Worm (Caenorhabditis elegans): ENCODE data around the gene T22F3.7.
"Not testable (repeated sequence)": the region's sequence is repeated elsewhere in the genome, so short reads cannot be mapped to it uniquely, and the experiment has no call there.

Gene T22F3.7

ce11 chrV:3620608-3621007, 20.1 kb upstream of the T22F3.7 start, which contains the start of gene srx-93:
srx-93 (minus strand) TSS chrV:3620708.
- not testable (repeated sequence) for TF ChIP-seq unc-30, F16B12.6, mef-2 (tag; optimal IDR thresholded peaks at IDR 0.05)

- TF ChIP-seq blmp-1 (tag; optimal IDR thresholded peaks at IDR 0.05) = peak; percentile 69
- no peak for TF ChIP-seq unc-62 (GFP tag; optimal IDR thresholded peaks at IDR 0.05)
- no peak for TF ChIP-seq mef-2 (tag; optimal IDR thresholded peaks at IDR 0.05)
- no peak for TF ChIP-seq dsc-1 (tag; optimal IDR thresholded peaks at IDR 0.05)
- TF ChIP-seq egl-13 (tag; optimal IDR thresholded peaks at IDR 0.05) = no peak
- TF ChIP-seq aly-2 (tag; optimal IDR thresholded peaks at IDR 0.05) = no peak
- TF ChIP-seq swsn-7 (tag; optimal IDR thresholded peaks at IDR 0.05) = no peak
- TF ChIP-seq egl-27 (tag; optimal IDR thresholded peaks at IDR 0.05) = no peak
- TF ChIP-seq ceh-82 (tag; optimal IDR thresholded peaks at IDR 0.05) = no peak
- no peak for TF ChIP-seq ceh-8 (GFP tag; optimal IDR thresholded peaks at IDR 0.05)
- TF ChIP-seq hlh-4 (tag; optimal IDR thresholded peaks at IDR 0.05) = no peak
- peak in 1 of 2 experiments; percentile 58 for TF ChIP-seq mdl-1 (tag; optimal IDR thresholded peaks at IDR 0.05)
- no peak for TF ChIP-seq ceh-88 (GFP tag; IDR thresholded peaks at IDR 0.05)
- TF ChIP-seq unc-86 (tag; optimal IDR thresholded peaks at IDR 0.05) = no peak
- TF ChIP-seq snpc-4 (tag; optimal IDR thresholded peaks at IDR 0.05) = no peak
- peak; percentile 46 for TF ChIP-seq unc-130 (tag; optimal IDR thresholded peaks at IDR 0.05)
- TF ChIP-seq nhr-11 (tag; optimal IDR thresholded peaks at IDR 0.05) = no peak
- TF ChIP-seq dpl-1 (GFP tag; optimal IDR thresholded peaks at IDR 0.05) = no peak
- TF ChIP-seq ama-1 (optimal IDR thresholded peaks at IDR 0.05) = no peak
- no peak for TF ChIP-seq ceh-90 (tag; optimal IDR thresholded peaks at IDR 0.05)
- TF ChIP-seq ztf-11 (tag; optimal IDR thresholded peaks at IDR 0.05) = no peak
- TF ChIP-seq snu-23 (GFP tag; optimal IDR thresholded peaks at IDR 0.05) = no peak
- TF ChIP-seq nhr-237 (tag; optimal IDR thresholded peaks at IDR 0.05) = no peak
- TF ChIP-seq aha-1 (tag; optimal IDR thresholded peaks at IDR 0.05) = no peak
- no peak for TF ChIP-seq lir-3 (tag; optimal IDR thresholded peaks at IDR 0.05; ENCODE audit: poor library complexity)
- TF ChIP-seq elt-3 (tag; optimal IDR thresholded peaks at IDR 0.05) = peak in 4 of 6 experiments; percentile 47 to 99 (median 65)
- TF ChIP-seq pax-3 (tag; optimal IDR thresholded peaks at IDR 0.05) = no peak
- no peak for TF ChIP-seq hlh-17 (GFP tag; optimal IDR thresholded peaks at IDR 0.05; ENCODE audit: borderline replicate concordance)
- no peak for TF ChIP-seq sptf-1 (tag; optimal IDR thresholded peaks at IDR 0.05)
- TF ChIP-seq pqm-1 (tag; optimal IDR thresholded peaks at IDR 0.05) = no peak
- no peak for TF ChIP-seq skn-1 (tag; optimal IDR thresholded peaks at IDR 0.05)
- TF ChIP-seq xbp-1 (tag; optimal IDR thresholded peaks at IDR 0.05) = no peak
- TF ChIP-seq Y116A8C.19 (tag; optimal IDR thresholded peaks at IDR 0.05; ENCODE audit: borderline replicate concordance) = no peak
- no peak for TF ChIP-seq mab-9 (GFP tag; IDR thresholded peaks at IDR 0.05)
- TF ChIP-seq elt-2 (tag; optimal IDR thresholded peaks at IDR 0.05) = no peak
- TF ChIP-seq unc-98 (GFP tag; IDR thresholded peaks at IDR 0.05) = no peak
- no peak for TF ChIP-seq nhr-19 (GFP tag; conservative IDR thresholded peaks at IDR 0.05)
- TF ChIP-seq lsy-2 (tag; optimal IDR thresholded peaks at IDR 0.05) = peak in 1 of 2 experiments; percentile 30
- TF ChIP-seq lin-14 (GFP tag; optimal IDR thresholded peaks at IDR 0.05) = no peak
- no peak for TF ChIP-seq zag-1 (tag; optimal IDR thresholded peaks at IDR 0.05)
- no peak for TF ChIP-seq mep-1 (tag; optimal IDR thresholded peaks at IDR 0.05)
- TF ChIP-seq ceh-63 (GFP tag; optimal IDR thresholded peaks at IDR 0.05) = no peak
- no peak for TF ChIP-seq tbx-2 (tag; optimal IDR thresholded peaks at IDR 0.05)
- TF ChIP-seq nhr-85 (tag) = no peak
- TF ChIP-seq nhr-84 (tag; optimal IDR thresholded peaks at IDR 0.05) = no peak
- TF ChIP-seq nhr-20 (tag; optimal IDR thresholded peaks at IDR 0.05) = peak; percentile 64
- no peak for TF ChIP-seq jun-1 (tag; optimal IDR thresholded peaks at IDR 0.05)
- no peak for TF ChIP-seq C16A3.4 (tag; optimal IDR thresholded peaks at IDR 0.05)
- TF ChIP-seq efl-3 (GFP tag; optimal IDR thresholded peaks at IDR 0.05) = no peak
- TF ChIP-seq nhr-77 (tag; optimal IDR thresholded peaks at IDR 0.05) = no peak
These were observed 16.4 kb upstream of the T22F3.7 start for ce11 chrV:3616844-3617243.

Measured in whole organism, L1 larva.